Worm (Caenorhabditis elegans): ENCODE measurements around the gene C03B1.17.

Gene C03B1.17

ce11 chrX:6416357-6417087 is 43.1 kb downstream of the C03B1.17 start, which contains the start of gene T22E5.6:
T22E5.6 (minus strand) TSS chrX:6416407.
- TF ChIP-seq ref-1 (GFP tag; conservative IDR thresholded peaks at IDR 0.05) (no peak), T22C8.4 (GFP tag; IDR thresholded peaks at IDR 0.05) (no peak), flt-1 (GFP tag; IDR thresholded peaks at IDR 0.05) (no peak), ztf-29 (GFP tag; IDR thresholded peaks at IDR 0.05) (no peak), med-1 (GFP tag; optimal IDR thresholded peaks at IDR 0.05; ENCODE audit: insufficient read depth) (no peak), cog-1 (tag; optimal IDR thresholded peaks at IDR 0.05) (no peak)

ce11 chrX:6419113-6419512 is 45.7 kb downstream of the C03B1.17 start:
- TF ChIP-seq T22C8.4 (GFP tag; IDR thresholded peaks at IDR 0.05) (no peak), flt-1 (GFP tag; IDR thresholded peaks at IDR 0.05) (no peak), cog-1 (tag; optimal IDR thresholded peaks at IDR 0.05) (no peak), ref-1 (GFP tag; conservative IDR thresholded peaks at IDR 0.05) (no peak), med-1 (GFP tag; optimal IDR thresholded peaks at IDR 0.05; ENCODE audit: insufficient read depth) (no peak), ztf-29 (GFP tag; IDR thresholded peaks at IDR 0.05) (no peak), ztf-23 (GFP tag; IDR thresholded peaks at IDR 0.05) (no peak), tab-1 (GFP tag; IDR thresholded peaks at IDR 0.05) (no peak), klf-2 (GFP tag; conservative IDR thresholded peaks at IDR 0.05) (no peak)

- TF ChIP-seq ztf-29 (GFP tag; IDR thresholded peaks at IDR 0.05) (no peak), cog-1 (tag; optimal IDR thresholded peaks at IDR 0.05) (no peak), ztf-23 (GFP tag; IDR thresholded peaks at IDR 0.05) (no peak), tab-1 (GFP tag; IDR thresholded peaks at IDR 0.05) (no peak), flt-1 (GFP tag; IDR thresholded peaks at IDR 0.05) (no peak), klf-2 (GFP tag; conservative IDR thresholded peaks at IDR 0.05) (no peak), ref-1 (GFP tag; conservative IDR thresholded peaks at IDR 0.05) (no peak), T22C8.4 (GFP tag; IDR thresholded peaks at IDR 0.05) (no peak), med-1 (GFP tag; optimal IDR thresholded peaks at IDR 0.05; ENCODE audit: insufficient read depth) (no peak)
Observed at ce11 chrX:6420681-6421080, 47.2 kb downstream of the C03B1.17 start, which contains the start of gene K10C2.12. K10C2.12 (minus strand) TSS chrX:6420781.
